Worm (Caenorhabditis elegans) whole organism, L3 larva: ENCODE measurements around the gene Y82E9BR.10.

Experiments used
- R02D3.7 ChIP-seq: fragments of 150-350 bp; optimal IDR thresholded peaks from 2 replicates; lab custom pipeline; 2014; ENCODE audit warnings: missing biosample characterization, missing genetic modification characterization
- ZK546.5 ChIP-seq: sonication (generic microtip); optimal IDR thresholded peaks from 2 replicates; lab custom pipeline; 2017; ENCODE audit warnings: missing biosample characterization, missing genetic modification characterization
- aly-2 ChIP-seq: fragments of 150-350 bp; optimal IDR thresholded peaks from 2 replicates; lab custom pipeline; 2014; ENCODE audit warnings: missing biosample characterization, missing genetic modification characterization
- ama-1 ChIP-seq: fragments of 150-350 bp; optimal IDR thresholded peaks from 2 replicates; lab custom pipeline; 2018
- ceh-16 ChIP-seq: sonication (generic microtip); optimal IDR thresholded peaks from 2 replicates; lab custom pipeline; 2017; ENCODE audit warnings: missing biosample characterization, missing genetic modification characterization
- ceh-28 ChIP-seq: fragments of 150-350 bp; optimal IDR thresholded peaks from 2 replicates; lab custom pipeline; 2014; ENCODE audit warnings: missing biosample characterization, missing genetic modification reagents, missing genetic modification characterization
- ceh-82 ChIP-seq: fragments of 150-350 bp; optimal IDR thresholded peaks from 2 replicates; lab custom pipeline; 2014; ENCODE audit warnings: missing biosample characterization, missing genetic modification characterization
- ceh-9 ChIP-seq: sonication (generic microtip); optimal IDR thresholded peaks from 2 replicates; lab custom pipeline; 2018; ENCODE audit warnings: missing biosample characterization, missing genetic modification characterization
- daf-12 ChIP-seq: fragments of 150-350 bp; optimal IDR thresholded peaks from 2 replicates; lab custom pipeline; 2014; ENCODE audit warnings: missing biosample characterization, missing genetic modification reagents, missing genetic modification characterization
- egl-27 ChIP-seq: sonication (generic microtip); optimal IDR thresholded peaks from 4 replicates; lab custom pipeline; 2017; ENCODE audit warnings: missing biosample characterization, missing genetic modification reagents, missing genetic modification characterization
- egl-5 ChIP-seq: fragments of 150-350 bp; optimal IDR thresholded peaks from 2 replicates; lab custom pipeline; 2017; ENCODE audit warnings: missing biosample characterization, missing genetic modification reagents, missing genetic modification characterization, inconsistent platforms
- elt-1 ChIP-seq: fragments of 150-350 bp; optimal IDR thresholded peaks from 2 replicates; lab custom pipeline; 2014; ENCODE audit warnings: missing biosample characterization, missing genetic modification characterization
- elt-2 ChIP-seq: sonication (generic microtip); optimal IDR thresholded peaks from 2 replicates; lab custom pipeline; 2016; ENCODE audit warnings: missing genetic modification reagents, mild to moderate bottlenecking, missing genetic modification characterization, missing compliant biosample characterization
- elt-3 ChIP-seq, 3 experiments: fragments of 150-350 bp in 1 of 3; sonication (generic microtip) in 2 of 3; optimal IDR thresholded peaks; 2 replicates in 2 of 3; 4 replicates in 1 of 3; lab custom pipeline; 2014 to 2017; ENCODE audit warnings: missing biosample characterization in 3 of 3, missing genetic modification characterization in 3 of 3
- eor-1 ChIP-seq, 2 experiments: fragments of 150-350 bp; optimal IDR thresholded peaks; 2 replicates each; lab custom pipeline; 2014 to 2018; ENCODE audit warnings: missing biosample characterization in 2 of 2, missing genetic modification characterization in 2 of 2
- fkh-10 ChIP-seq: sonication (generic microtip); optimal IDR thresholded peaks from 2 replicates; lab custom pipeline; 2017; ENCODE audit warnings: missing biosample characterization, missing genetic modification reagents, missing genetic modification characterization
- fkh-2 ChIP-seq: fragments of 150-350 bp; optimal IDR thresholded peaks from 2 replicates; lab custom pipeline; 2014; ENCODE audit warnings: missing biosample characterization, missing genetic modification reagents, missing genetic modification characterization
- fos-1 ChIP-seq: fragments of 150-350 bp; optimal IDR thresholded peaks from 2 replicates; lab custom pipeline; 2014; ENCODE audit warnings: missing biosample characterization, missing genetic modification characterization
- hmg-11 ChIP-seq: sonication (generic microtip); optimal IDR thresholded peaks from 2 replicates; lab custom pipeline; 2016; ENCODE audit warnings: missing genetic modification characterization, missing compliant biosample characterization
- jun-1 ChIP-seq: fragments of 150-350 bp; optimal IDR thresholded peaks from 2 replicates; lab custom pipeline; 2014; ENCODE audit warnings: missing biosample characterization, missing genetic modification reagents, missing genetic modification characterization
- lin-15B ChIP-seq: fragments of 150-350 bp; optimal IDR thresholded peaks from 2 replicates; lab custom pipeline; 2014; ENCODE audit warnings: missing biosample characterization, missing genetic modification characterization
- lin-39 ChIP-seq: fragments of 150-350 bp; optimal IDR thresholded peaks from 2 replicates; lab custom pipeline; 2018; ENCODE audit warnings: missing biosample characterization, missing genetic modification reagents, missing genetic modification characterization
- lsy-12 ChIP-seq: sonication (generic microtip); optimal IDR thresholded peaks from 2 replicates; lab custom pipeline; 2016; ENCODE audit warnings: mild to moderate bottlenecking, missing genetic modification characterization, missing compliant biosample characterization
- mdl-1 ChIP-seq: fragments of 150-350 bp; optimal IDR thresholded peaks from 2 replicates; lab custom pipeline; 2014; ENCODE audit warnings: missing biosample characterization, missing genetic modification characterization
- mml-1 ChIP-seq: fragments of 150-350 bp; sonication (generic microtip); optimal IDR thresholded peaks from 3 replicates; lab custom pipeline; 2014; ENCODE audit warnings: missing biosample characterization, missing genetic modification characterization
- nfya-1 ChIP-seq: sonication (generic microtip); optimal IDR thresholded peaks from 2 replicates; lab custom pipeline; 2017; ENCODE audit warnings: missing genetic modification characterization, mild to moderate bottlenecking, missing compliant biosample characterization, antibody characterized with exemption, moderate library complexity; ENCODE audit not compliant: insufficient read depth
- nhr-11 ChIP-seq: fragments of 150-350 bp; optimal IDR thresholded peaks from 2 replicates; lab custom pipeline; 2014; ENCODE audit warnings: missing biosample characterization, missing genetic modification characterization
- nhr-12 ChIP-seq: fragments of 150-350 bp; optimal IDR thresholded peaks from 2 replicates; lab custom pipeline; 2014; ENCODE audit warnings: missing biosample characterization, missing genetic modification characterization
- nhr-23 ChIP-seq: fragments of 150-350 bp; optimal IDR thresholded peaks from 2 replicates; lab custom pipeline; 2014; ENCODE audit warnings: missing biosample characterization, missing genetic modification reagents, missing genetic modification characterization
- nhr-237 ChIP-seq: fragments of 150-350 bp; optimal IDR thresholded peaks from 2 replicates; lab custom pipeline; 2014; ENCODE audit warnings: missing biosample characterization, missing genetic modification characterization
- nhr-25 ChIP-seq: sonication (generic microtip); optimal IDR thresholded peaks from 2 replicates; lab custom pipeline; 2017; ENCODE audit warnings: missing biosample characterization, missing genetic modification characterization
- nhr-28 ChIP-seq: fragments of 150-350 bp; optimal IDR thresholded peaks from 2 replicates; lab custom pipeline; 2014; ENCODE audit warnings: missing biosample characterization, missing genetic modification characterization
- nhr-43 ChIP-seq: sonication (generic microtip); optimal IDR thresholded peaks from 2 replicates; lab custom pipeline; 2016; ENCODE audit warnings: mild to moderate bottlenecking, missing genetic modification characterization, missing compliant biosample characterization; ENCODE audit not compliant: poor library complexity, severe bottlenecking
- nhr-67 ChIP-seq: fragments of 150-350 bp; optimal IDR thresholded peaks from 2 replicates; lab custom pipeline; 2014; ENCODE audit warnings: missing biosample characterization, missing genetic modification characterization
- nhr-76 ChIP-seq: fragments of 150-350 bp; sonication (generic microtip); optimal IDR thresholded peaks from 5 replicates; lab custom pipeline; 2014; ENCODE audit warnings: missing biosample characterization, missing genetic modification characterization
- nhr-77 ChIP-seq: fragments of 150-350 bp; optimal IDR thresholded peaks from 2 replicates; lab custom pipeline; 2014; ENCODE audit warnings: missing biosample characterization, missing genetic modification characterization
- pha-4 ChIP-seq: fragments of 150-350 bp; optimal IDR thresholded peaks from 2 replicates; lab custom pipeline; 2014; ENCODE audit warnings: missing biosample characterization, missing genetic modification reagents, missing genetic modification characterization
- pqm-1 ChIP-seq: fragments of 150-350 bp; optimal IDR thresholded peaks from 2 replicates; lab custom pipeline; 2017; ENCODE audit warnings: missing biosample characterization, missing genetic modification characterization, inconsistent platforms
- sea-2 ChIP-seq: fragments of 150-350 bp; sonication (generic microtip); optimal IDR thresholded peaks from 4 replicates; lab custom pipeline; 2014; ENCODE audit warnings: missing biosample characterization, missing genetic modification reagents, missing genetic modification characterization
- skn-1 ChIP-seq: fragments of 150-350 bp; optimal IDR thresholded peaks from 2 replicates; lab custom pipeline; 2014; ENCODE audit warnings: missing biosample characterization, missing genetic modification characterization
- snpc-4 ChIP-seq: fragments of 150-350 bp; optimal IDR thresholded peaks from 2 replicates; lab custom pipeline; 2014; ENCODE audit warnings: missing biosample characterization, missing genetic modification characterization
- tbx-2 ChIP-seq: sonication (generic microtip); optimal IDR thresholded peaks from 2 replicates; lab custom pipeline; 2016; ENCODE audit warnings: mild to moderate bottlenecking, missing genetic modification characterization, missing compliant biosample characterization
- unc-39 ChIP-seq: sonication (generic microtip); optimal IDR thresholded peaks from 4 replicates; lab custom pipeline; 2017; ENCODE audit warnings: missing biosample characterization, missing genetic modification characterization
- unc-62 ChIP-seq: fragments of 150-350 bp; sonication (generic microtip); optimal IDR thresholded peaks from 4 replicates; lab custom pipeline; 2014; ENCODE audit warnings: missing biosample characterization, missing genetic modification reagents, missing genetic modification characterization
- zag-1 ChIP-seq: fragments of 150-350 bp; optimal IDR thresholded peaks from 2 replicates; lab custom pipeline; 2014; ENCODE audit warnings: missing biosample characterization, missing genetic modification characterization
- ztf-11 ChIP-seq: fragments of 150-350 bp; optimal IDR thresholded peaks from 2 replicates; lab custom pipeline; 2014; ENCODE audit warnings: missing biosample characterization, missing genetic modification characterization
- ztf-4 ChIP-seq: fragments of 150-350 bp; optimal IDR thresholded peaks from 2 replicates; lab custom pipeline; 2014; ENCODE audit warnings: missing biosample characterization, missing genetic modification characterization

The Y82E9BR.10 gene

DNA sequence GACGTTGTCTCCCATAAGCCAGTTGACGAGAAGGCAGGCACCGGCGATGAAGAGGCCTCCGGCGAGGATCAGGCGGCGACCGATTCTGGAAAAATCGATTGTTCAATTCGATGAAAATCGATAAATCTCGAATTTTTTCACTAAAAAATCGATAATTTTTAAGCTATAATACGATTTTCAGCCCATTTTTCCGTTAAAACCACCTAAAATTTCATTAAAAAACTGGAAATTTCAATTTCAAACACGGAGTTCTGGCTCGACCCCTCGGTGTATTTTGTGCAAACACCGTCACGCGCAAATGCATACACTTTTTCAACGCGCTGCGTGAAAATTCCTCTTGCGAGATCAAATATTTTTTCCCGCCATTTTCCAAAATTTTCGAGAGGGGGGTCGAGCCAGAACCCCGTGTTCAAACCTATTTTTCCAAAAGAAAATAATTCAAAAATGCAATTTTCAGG, 45.0 kb upstream of the Y82E9BR.10 start:
- TF ChIP-seq ceh-28: peak; percentile 55

DNA sequence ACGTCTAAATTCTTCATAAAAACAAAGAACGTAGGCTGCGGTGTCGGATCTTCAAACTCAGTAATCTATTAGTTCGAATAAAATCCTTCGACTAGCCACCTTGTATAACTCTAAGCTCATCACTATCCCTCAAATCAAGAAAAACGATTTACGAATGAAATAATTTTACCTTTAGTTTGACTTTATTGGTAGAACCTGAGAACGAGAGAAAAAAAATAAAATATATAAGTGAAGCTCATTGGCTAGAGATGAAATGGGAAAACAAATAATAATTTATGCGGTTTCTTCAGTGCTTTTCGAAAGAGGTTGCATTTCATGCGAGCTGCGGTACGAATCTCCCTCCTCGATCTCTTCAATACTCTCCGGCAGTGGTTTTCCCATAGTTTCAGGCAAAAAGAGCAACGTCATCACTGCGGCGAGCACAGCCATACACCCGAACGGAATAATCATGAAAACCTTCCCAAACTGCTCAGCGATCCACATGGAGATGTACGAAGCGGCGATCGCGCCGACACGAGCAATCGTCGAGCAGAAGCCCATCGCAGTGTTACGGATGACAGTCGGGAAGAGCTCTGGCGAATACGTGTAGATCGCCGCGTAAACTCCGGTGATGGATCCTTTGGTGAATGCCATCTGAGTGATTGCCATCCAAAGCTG, 44.4 kb upstream of the Y82E9BR.10 start:
- no peak for TF ChIP-seq hmg-11 (tag; lab: Kevin White, UChicago)
- TF ChIP-seq aly-2: peak; percentile 84
- TF ChIP-seq daf-12 (tag; lab: Kevin White, UChicago): no peak
- no peak for TF ChIP-seq nhr-67 (tag; lab: Kevin White, UChicago)
- TF ChIP-seq sea-2 (GFP tag; lab: Kevin White, UChicago): no peak
- no peak for TF ChIP-seq egl-5 (tag; lab: Kevin White, UChicago)
- TF ChIP-seq lin-15B (tag; lab: Kevin White, UChicago): no peak
- TF ChIP-seq R02D3.7 (tag; lab: Kevin White, UChicago): peak; percentile 51
- no peak for TF ChIP-seq egl-27
- peak; percentile 57 for TF ChIP-seq ZK546.5
- no peak for TF ChIP-seq nhr-11 (tag; lab: Kevin White, UChicago)
- TF ChIP-seq ztf-11: no peak
- TF ChIP-seq nhr-28 (tag; lab: Kevin White, UChicago): peak; percentile 18
- TF ChIP-seq mdl-1 (tag; lab: Kevin White, UChicago): no peak
- peak; percentile 67 for TF ChIP-seq ceh-28
- no peak for TF ChIP-seq elt-1 (tag; lab: Kevin White, UChicago)
- no peak for TF ChIP-seq nhr-77 (tag; lab: Kevin White, UChicago)
- no peak for TF ChIP-seq ceh-16 (tag; lab: Kevin White, UChicago)
- TF ChIP-seq eor-1 (tag; optimal IDR thresholded peaks at IDR 0.05; lab: Kevin White, UChicago): no peak
- TF ChIP-seq fkh-10 (GFP tag; lab: Kevin White, UChicago): no peak
- TF ChIP-seq fkh-2 (tag; lab: Kevin White, UChicago): no peak
- TF ChIP-seq nhr-237 (tag; lab: Kevin White, UChicago): no peak
- TF ChIP-seq nhr-12: no peak
- no peak for TF ChIP-seq nhr-76 (tag; lab: Kevin White, UChicago)
- no peak for TF ChIP-seq elt-3 (tag; optimal IDR thresholded peaks at IDR 0.05; lab: Kevin White, UChicago)
- peak; percentile 12 for TF ChIP-seq zag-1 (tag; lab: Kevin White, UChicago)
- TF ChIP-seq tbx-2 (tag; lab: Kevin White, UChicago): peak; percentile 26
- peak; percentile 59 for TF ChIP-seq jun-1 (tag; lab: Kevin White, UChicago)
- peak; percentile 88 for TF ChIP-seq lsy-12 (tag; lab: Kevin White, UChicago)
- no peak for TF ChIP-seq snpc-4 (tag; lab: Kevin White, UChicago)
- TF ChIP-seq nhr-25 (tag; lab: Kevin White, UChicago): peak; percentile 9
- TF ChIP-seq skn-1 (tag; lab: Kevin White, UChicago): no peak
- no peak for TF ChIP-seq ceh-82 (tag; lab: Kevin White, UChicago)
- no peak for TF ChIP-seq ceh-9 (tag; lab: Kevin White, UChicago)
- peak; percentile 64 for TF ChIP-seq pha-4 (tag; lab: Kevin White, UChicago)
- no peak for TF ChIP-seq unc-39 (tag; lab: Kevin White, UChicago)
- peak; percentile 67 for TF ChIP-seq pqm-1 (tag; lab: Kevin White, UChicago)
- peak; percentile 31 for TF ChIP-seq nfya-1 (tag; lab: Kevin White, UChicago)
- TF ChIP-seq nhr-43 (tag; lab: Kevin White, UChicago): peak; percentile 82
- no peak for TF ChIP-seq mml-1 (tag; lab: Kevin White, UChicago)
- TF ChIP-seq nhr-23 (tag; lab: Kevin White, UChicago): peak; percentile 26
- TF ChIP-seq ztf-4 (tag; lab: Kevin White, UChicago): no peak
- TF ChIP-seq ama-1 (lab: Kevin White, UChicago): peak; percentile 80
- peak; percentile 59 for TF ChIP-seq elt-2
- TF ChIP-seq lin-39 (tag; lab: Kevin White, UChicago): peak; percentile 16
- peak; percentile 19 for TF ChIP-seq unc-62 (GFP tag; lab: Kevin White, UChicago)
- TF ChIP-seq fos-1 (tag; lab: Kevin White, UChicago): peak; percentile 75
